Fruit fly (Drosophila melanogaster) whole organism, embryonic: ENCODE data around the gene fusl.

Experiments
- Aef1 ChIP-seq: fragments of 200-800 bp; sonication (Bioruptor generic); IDR thresholded peaks from 3 replicates; pipeline ENCODE4 v1.3.6; 2022; ENCODE audit warnings: missing biosample characterization, missing genetic modification characterization
- CG11247 ChIP-seq: fragments of 200-800 bp; sonication (Bioruptor generic); IDR thresholded peaks from 2 replicates; pipeline ENCODE4 v1.3.6; 2022; ENCODE audit warnings: missing biosample characterization, missing genetic modification characterization
- CG11560 ChIP-seq: fragments of 200-800 bp; sonication (Bioruptor generic); IDR thresholded peaks from 3 replicates; pipeline ENCODE4 v1.3.6; 2022; ENCODE audit warnings: missing biosample characterization, missing genetic modification characterization
- CG12155 ChIP-seq: fragments of 200-800 bp; sonication (Bioruptor generic); optimal IDR thresholded peaks from 3 replicates; lab custom pipeline; 2016; ENCODE audit warnings: missing biosample characterization, missing genetic modification characterization
- CG12236 ChIP-seq: fragments of 200-800 bp; sonication (Bioruptor generic); optimal IDR thresholded peaks from 2 replicates; lab custom pipeline; 2016; ENCODE audit warnings: missing biosample characterization, missing genetic modification characterization
- CG13287 ChIP-seq: fragments of 200-800 bp; sonication (Bioruptor generic); IDR thresholded peaks from 2 replicates; pipeline ENCODE4 v1.3.6; 2022; ENCODE audit warnings: missing biosample characterization, missing genetic modification characterization; ENCODE audit not compliant: partially characterized antibody
- CG13624 ChIP-seq: fragments of 200-800 bp; sonication (Bioruptor generic); optimal IDR thresholded peaks from 2 replicates; lab custom pipeline; 2016; ENCODE audit warnings: missing biosample characterization, missing genetic modification characterization
- CG14860 ChIP-seq: fragments of 200-800 bp; sonication (Bioruptor generic); IDR thresholded peaks from 3 replicates; pipeline ENCODE4 v1.3.6; 2022; ENCODE audit warnings: missing biosample characterization, missing genetic modification characterization; ENCODE audit not compliant: partially characterized antibody
- CG2116 ChIP-seq: fragments of 200-800 bp; sonication (Bioruptor generic); optimal IDR thresholded peaks from 3 replicates; lab custom pipeline; 2018; ENCODE audit warnings: missing biosample characterization, mild to moderate bottlenecking, missing genetic modification characterization
- CG2202 ChIP-seq: fragments of 200-800 bp; sonication (Bioruptor generic); optimal IDR thresholded peaks from 2 replicates; lab custom pipeline; 2018; ENCODE audit warnings: missing biosample characterization, mild to moderate bottlenecking, missing genetic modification characterization
- CG3281 ChIP-seq: fragments of 200-800 bp; sonication (Bioruptor generic); optimal IDR thresholded peaks from 3 replicates; lab custom pipeline; 2017; ENCODE audit warnings: missing biosample characterization, mild to moderate bottlenecking, missing genetic modification characterization
- CG42726 ChIP-seq: fragments of 200-800 bp; sonication (Bioruptor generic); IDR thresholded peaks from 2 replicates; pipeline ENCODE4 v1.3.6; 2022; ENCODE audit warnings: missing biosample characterization, missing genetic modification characterization; ENCODE audit not compliant: partially characterized antibody
- CG6765 ChIP-seq: fragments of 200-800 bp; sonication (Bioruptor generic); optimal IDR thresholded peaks from 3 replicates; lab custom pipeline; 2017; ENCODE audit warnings: missing biosample characterization, mild to moderate bottlenecking, missing genetic modification characterization
- CG7556 ChIP-seq: fragments of 200-800 bp; sonication (Bioruptor generic); optimal IDR thresholded peaks from 2 replicates; lab custom pipeline; 2017; ENCODE audit warnings: missing biosample characterization, mild to moderate bottlenecking, missing genetic modification characterization
- CG7745 ChIP-seq: fragments of 200-800 bp; sonication (Bioruptor generic); optimal IDR thresholded peaks from 2 replicates; lab custom pipeline; 2018; ENCODE audit warnings: missing biosample characterization, mild to moderate bottlenecking, missing genetic modification characterization, moderate library complexity
- CG8388 ChIP-seq: fragments of 200-800 bp; sonication (Bioruptor generic); optimal IDR thresholded peaks from 2 replicates; lab custom pipeline; 2019; ENCODE audit warnings: missing biosample characterization, mild to moderate bottlenecking, missing genetic modification characterization, moderate library complexity
- CG8924 ChIP-seq: fragments of 200-800 bp; optimal IDR thresholded peaks from 3 replicates; lab custom pipeline; 2019; ENCODE audit warnings: missing biosample characterization, mild to moderate bottlenecking, missing genetic modification characterization, moderate library complexity
- CG9609 ChIP-seq: fragments of 200-800 bp; sonication (Bioruptor generic); optimal IDR thresholded peaks from 3 replicates; lab custom pipeline; 2016; ENCODE audit warnings: missing biosample characterization, missing genetic modification characterization
- CG9817 ChIP-seq: fragments of 200-800 bp; sonication (Bioruptor generic); optimal IDR thresholded peaks from 2 replicates; lab custom pipeline; 2018; ENCODE audit warnings: missing biosample characterization, mild to moderate bottlenecking, missing genetic modification characterization, moderate library complexity
- CHES-1-like ChIP-seq: fragments of 200-800 bp; sonication (Bioruptor generic); optimal IDR thresholded peaks from 2 replicates; lab custom pipeline; 2016; ENCODE audit warnings: missing biosample characterization, missing genetic modification characterization
- CoRest ChIP-seq: fragments of 200-800 bp; sonication (Bioruptor generic); optimal IDR thresholded peaks from 3 replicates; lab custom pipeline; 2018; ENCODE audit warnings: missing biosample characterization, mild to moderate bottlenecking, missing genetic modification characterization, moderate library complexity
- D19B ChIP-seq: fragments of 200-800 bp; sonication (Bioruptor generic); optimal IDR thresholded peaks from 2 replicates; lab custom pipeline; 2017; ENCODE audit warnings: missing biosample characterization, mild to moderate bottlenecking, missing genetic modification characterization
- Dad ChIP-seq: fragments of 200-800 bp; sonication (Bioruptor generic); optimal IDR thresholded peaks from 3 replicates; lab custom pipeline; 2016; ENCODE audit warnings: missing biosample characterization, missing genetic modification characterization
- E2f2 ChIP-seq: fragments of 200-800 bp; sonication (Bioruptor generic); IDR thresholded peaks from 2 replicates; pipeline ENCODE4 v1.3.6; 2022; ENCODE audit warnings: missing biosample characterization, missing genetic modification characterization
- Ets97D ChIP-seq: fragments of 200-800 bp; sonication (Bioruptor generic); optimal IDR thresholded peaks from 3 replicates; lab custom pipeline; 2016; ENCODE audit warnings: missing biosample characterization, missing genetic modification characterization
- Hey ChIP-seq: fragments of 200-800 bp; sonication (Bioruptor generic); optimal IDR thresholded peaks from 3 replicates; lab custom pipeline; 2018; ENCODE audit warnings: missing biosample characterization, mild to moderate bottlenecking, missing genetic modification characterization
- Hmx ChIP-seq: fragments of 200-800 bp; sonication (Bioruptor generic); optimal IDR thresholded peaks from 2 replicates; lab custom pipeline; 2016; ENCODE audit warnings: missing biosample characterization, missing genetic modification characterization
- Jarid2 ChIP-seq: fragments of 200-800 bp; sonication (Bioruptor generic); optimal IDR thresholded peaks from 3 replicates; lab custom pipeline; 2017; ENCODE audit warnings: mild to moderate bottlenecking, missing biosample characterization, missing genetic modification reagents, missing genetic modification characterization
- Lpt ChIP-seq: fragments of >200 bp; optimal IDR thresholded peaks from 2 replicates; lab custom pipeline; 2018; ENCODE audit warnings: missing biosample characterization, missing genetic modification characterization
- Ptx1 ChIP-seq: fragments of 200-800 bp; sonication (Bioruptor generic); IDR thresholded peaks from 2 replicates; pipeline ENCODE4 v1.3.6; 2022; ENCODE audit warnings: missing biosample characterization, missing genetic modification characterization
- Rx ChIP-seq: fragments of 200-800 bp; sonication (Bioruptor generic); IDR thresholded peaks from 2 replicates; pipeline ENCODE4 v1.3.6; 2022; ENCODE audit warnings: missing biosample characterization, missing genetic modification characterization
- Sox102F ChIP-seq: fragments of 200-800 bp; sonication (Bioruptor generic); optimal IDR thresholded peaks from 2 replicates; lab custom pipeline; 2018; ENCODE audit warnings: missing biosample characterization, mild to moderate bottlenecking, missing genetic modification characterization, moderate library complexity
- Sry-β ChIP-seq: fragments of 200-800 bp; sonication (Bioruptor generic); optimal IDR thresholded peaks from 2 replicates; lab custom pipeline; 2018; ENCODE audit warnings: missing biosample characterization, mild to moderate bottlenecking, missing genetic modification characterization, moderate library complexity
- Tbp ChIP-seq: fragments of >200 bp; optimal IDR thresholded peaks from 2 replicates; lab custom pipeline; 2018; ENCODE audit warnings: missing biosample characterization, missing genetic modification characterization
- abd-A ChIP-seq: fragments of 200-800 bp; sonication (Bioruptor generic); optimal IDR thresholded peaks from 3 replicates; lab custom pipeline; 2019; ENCODE audit warnings: missing biosample characterization, mild to moderate bottlenecking, missing genetic modification characterization, moderate library complexity
- br ChIP-seq: fragments of >200 bp; optimal IDR thresholded peaks from 2 replicates; lab custom pipeline; 2017
- btn ChIP-seq: fragments of 200-800 bp; sonication (Bioruptor generic); optimal IDR thresholded peaks from 2 replicates; lab custom pipeline; 2016; ENCODE audit warnings: missing biosample characterization, missing genetic modification characterization
- chn ChIP-seq: fragments of 200-800 bp; sonication (Bioruptor generic); optimal IDR thresholded peaks from 2 replicates; lab custom pipeline; 2016; ENCODE audit warnings: missing biosample characterization, missing genetic modification characterization
- corto ChIP-seq: fragments of 200-800 bp; sonication (Bioruptor generic); optimal IDR thresholded peaks from 2 replicates; lab custom pipeline; 2016; ENCODE audit warnings: missing biosample characterization, mild to moderate bottlenecking, missing genetic modification characterization, moderate library complexity
- cwo ChIP-seq: fragments of 200-800 bp; sonication (Bioruptor generic); optimal IDR thresholded peaks from 3 replicates; lab custom pipeline; 2017; ENCODE audit warnings: missing biosample characterization, missing genetic modification characterization, mild to moderate bottlenecking, moderate library complexity, missing genetic modification reagents
- ftz-f1 ChIP-seq: fragments of 200-800 bp; sonication (Bioruptor generic); optimal IDR thresholded peaks from 2 replicates; lab custom pipeline; 2016; ENCODE audit warnings: missing biosample characterization, missing genetic modification characterization
- gcm ChIP-seq: fragments of 200-800 bp; sonication (Bioruptor generic); optimal IDR thresholded peaks from 2 replicates; lab custom pipeline; 2019; ENCODE audit warnings: missing biosample characterization, mild to moderate bottlenecking, missing genetic modification characterization, moderate library complexity
- hb ChIP-seq: fragments of 200-800 bp; sonication (Bioruptor generic); IDR thresholded peaks from 3 replicates; pipeline ENCODE4 v1.3.6; 2022; ENCODE audit warnings: missing biosample characterization, missing genetic modification characterization; ENCODE audit not compliant: partially characterized antibody
- inv ChIP-seq: fragments of 200-800 bp; sonication (Bioruptor generic); IDR thresholded peaks from 2 replicates; pipeline ENCODE4 v1.3.6; 2022; ENCODE audit warnings: missing biosample characterization, missing genetic modification characterization; ENCODE audit not compliant: partially characterized antibody
- jigr1 ChIP-seq: fragments of 200-800 bp; sonication (Bioruptor generic); IDR thresholded peaks from 3 replicates; pipeline ENCODE4 v1.3.6; 2022; ENCODE audit warnings: missing biosample characterization, missing genetic modification characterization
- luna ChIP-seq: fragments of 200-800 bp; sonication (Bioruptor generic); optimal IDR thresholded peaks from 2 replicates; lab custom pipeline; 2016; ENCODE audit warnings: missing biosample characterization, missing genetic modification characterization
- nmo ChIP-seq: fragments of 200-800 bp; sonication (Bioruptor generic); optimal IDR thresholded peaks from 2 replicates; lab custom pipeline; 2018; ENCODE audit warnings: missing biosample characterization, mild to moderate bottlenecking, missing genetic modification characterization, moderate library complexity
- repo ChIP-seq: fragments of 200-800 bp; sonication (Bioruptor generic); optimal IDR thresholded peaks from 2 replicates; lab custom pipeline; 2016; ENCODE audit warnings: missing biosample characterization, missing genetic modification characterization
- tll ChIP-seq, 2 experiments: fragments of 200-800 bp in 1 of 2; fragments of >200 bp in 1 of 2; sonication (Bioruptor generic) in 1 of 2; optimal IDR thresholded peaks; 2 replicates each; lab custom pipeline; 2017 to 2019; ENCODE audit warnings: missing biosample characterization in 2 of 2, missing genetic modification characterization in 2 of 2, mild to moderate bottlenecking in 1 of 2, moderate library complexity in 1 of 2
- wor ChIP-seq: fragments of 200-800 bp; sonication (Bioruptor generic); IDR thresholded peaks from 2 replicates; pipeline ENCODE4 v1.3.6; 2022; ENCODE audit warnings: missing biosample characterization, missing genetic modification characterization

Gene fusl

DNA sequence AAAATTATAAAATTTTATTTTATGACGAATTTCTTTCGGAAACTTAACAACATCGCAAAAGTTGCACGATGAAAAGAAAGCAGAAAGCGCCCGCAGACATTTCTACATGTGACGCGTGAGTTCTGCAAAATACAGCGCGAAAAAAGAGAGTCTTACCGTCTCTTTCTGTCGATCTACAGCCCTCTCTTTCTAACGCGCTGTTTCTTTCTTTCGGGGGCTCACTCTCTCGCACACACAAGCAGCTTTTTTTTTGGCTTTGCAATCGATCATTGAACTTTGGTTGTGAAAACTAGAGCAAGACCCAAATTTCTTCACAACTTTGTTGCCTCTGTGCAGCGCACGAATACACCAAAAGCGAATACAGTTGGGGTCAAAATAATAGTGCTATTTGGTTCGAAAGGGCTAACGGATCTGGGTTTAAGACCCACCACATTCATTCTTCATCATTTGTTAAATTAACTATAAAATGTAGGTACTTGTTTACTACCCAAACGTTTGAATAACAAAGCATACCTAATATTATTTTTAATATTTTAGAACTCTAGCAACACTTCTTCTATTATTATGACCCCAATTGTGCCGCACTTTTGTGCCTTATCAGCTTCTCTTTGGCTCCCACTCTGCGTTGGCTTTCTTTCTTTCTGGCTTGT lies 38.8 kb downstream of the fusl start (continued):
- peak; percentile 53 for TF ChIP-seq corto (GFP tag; lab: Kevin White, UChicago)
- TF ChIP-seq Ptx1 (GFP tag; lab: Robert Waterston, UW) = peak; percentile 80
- TF ChIP-seq CoRest (tag; lab: Kevin White, UChicago) = peak; percentile 88
- TF ChIP-seq Sry-β (GFP tag; lab: Kevin White, UChicago) = peak; percentile 33
- TF ChIP-seq btn (GFP tag; lab: Kevin White, UChicago) = no peak
- peak; percentile 44 for TF ChIP-seq CG12155
- no peak for TF ChIP-seq Ets97D (GFP tag; lab: Kevin White, UChicago)
- TF ChIP-seq CG11560 = no peak
- TF ChIP-seq CG2116 (GFP tag; lab: Kevin White, UChicago) = peak; percentile 32
- TF ChIP-seq CG9609 (GFP tag; lab: Kevin White, UChicago) = peak; percentile 47
- peak; percentile 57; the same call in 1 of the 2 replicates for TF ChIP-seq CG11247
- TF ChIP-seq E2f2 = peak; percentile 60; the same call in 1 of the 2 replicates
- TF ChIP-seq CG3281 (GFP tag; lab: Kevin White, UChicago) = peak; percentile 71
- TF ChIP-seq CG6765 = no peak
- TF ChIP-seq CG7745 (tag; lab: Kevin White, UChicago) = peak; percentile 4
- TF ChIP-seq luna = no peak
- TF ChIP-seq tll (GFP tag; optimal IDR thresholded peaks at IDR 0.05; lab: Kevin White, UChicago) = no peak
- TF ChIP-seq inv (GFP tag; lab: Robert Waterston, UW) = no peak
- TF ChIP-seq CG2202 (tag; lab: Kevin White, UChicago) = peak; percentile 84
- TF ChIP-seq Rx (GFP tag; lab: Robert Waterston, UW) = peak; percentile 34; the same call in 1 of the 2 replicates
- peak; percentile 91 for TF ChIP-seq nmo (GFP tag; lab: Kevin White, UChicago)
- TF ChIP-seq hb (GFP tag; lab: Robert Waterston, UW) = no peak
- TF ChIP-seq CG7556 = peak; percentile 84
- TF ChIP-seq D19B (GFP tag; lab: Kevin White, UChicago) = peak; percentile 3
- TF ChIP-seq repo (GFP tag; lab: Kevin White, UChicago) = no peak
- no peak for TF ChIP-seq CG14860 (GFP tag; lab: Robert Waterston, UW)
- no peak for TF ChIP-seq CG13624 (GFP tag; lab: Kevin White, UChicago)
- TF ChIP-seq Aef1 (GFP tag; lab: Robert Waterston, UW) = peak; percentile 62
- no peak for TF ChIP-seq ftz-f1 (GFP tag; lab: Kevin White, UChicago)
- peak; percentile 68 for TF ChIP-seq CG9817 (tag; lab: Kevin White, UChicago)
- TF ChIP-seq chn = peak; percentile 78
- peak; percentile 25 for TF ChIP-seq Hey (tag; lab: Kevin White, UChicago)
- no peak for TF ChIP-seq Tbp (GFP tag; lab: Kevin White, UChicago)
- no peak for TF ChIP-seq Dad (GFP tag; lab: Kevin White, UChicago)
- no peak for TF ChIP-seq CG42726 (GFP tag; lab: Robert Waterston, UW)
- TF ChIP-seq CHES-1-like (GFP tag; lab: Kevin White, UChicago) = peak; percentile 22
- TF ChIP-seq CG8924 = peak; percentile 91
- no peak for TF ChIP-seq Lpt (GFP tag; lab: Kevin White, UChicago)
- peak; percentile 92 for TF ChIP-seq Sox102F
- peak; percentile 76 for TF ChIP-seq cwo (GFP tag; lab: Kevin White, UChicago)
- peak; percentile 71; the same call in 1 of the 3 replicates for TF ChIP-seq jigr1
- TF ChIP-seq Jarid2 (GFP tag; lab: Kevin White, UChicago) = peak; percentile 52
- TF ChIP-seq abd-A (tag; lab: Kevin White, UChicago) = no peak
- peak; percentile 40 for TF ChIP-seq CG12236 (GFP tag; lab: Kevin White, UChicago)
- TF ChIP-seq CG8388 (GFP tag; lab: Kevin White, UChicago) = peak; percentile 94
- no peak for TF ChIP-seq CG13287
- peak; percentile 81 for TF ChIP-seq wor (GFP tag; lab: Robert Waterston, UW)
- TF ChIP-seq gcm (GFP tag; lab: Kevin White, UChicago) = peak; percentile 93
- no peak for TF ChIP-seq br (lab: Kevin White, UChicago)
- TF ChIP-seq Hmx (GFP tag; lab: Kevin White, UChicago) = peak; percentile 8
